Fruit fly (Drosophila melanogaster): ENCODE measurements around the gene Nnf1b.
A peak's percentile ranks its signal among the peaks of the same experiment; 100 is the strongest.

Gene Nnf1b

DNA sequence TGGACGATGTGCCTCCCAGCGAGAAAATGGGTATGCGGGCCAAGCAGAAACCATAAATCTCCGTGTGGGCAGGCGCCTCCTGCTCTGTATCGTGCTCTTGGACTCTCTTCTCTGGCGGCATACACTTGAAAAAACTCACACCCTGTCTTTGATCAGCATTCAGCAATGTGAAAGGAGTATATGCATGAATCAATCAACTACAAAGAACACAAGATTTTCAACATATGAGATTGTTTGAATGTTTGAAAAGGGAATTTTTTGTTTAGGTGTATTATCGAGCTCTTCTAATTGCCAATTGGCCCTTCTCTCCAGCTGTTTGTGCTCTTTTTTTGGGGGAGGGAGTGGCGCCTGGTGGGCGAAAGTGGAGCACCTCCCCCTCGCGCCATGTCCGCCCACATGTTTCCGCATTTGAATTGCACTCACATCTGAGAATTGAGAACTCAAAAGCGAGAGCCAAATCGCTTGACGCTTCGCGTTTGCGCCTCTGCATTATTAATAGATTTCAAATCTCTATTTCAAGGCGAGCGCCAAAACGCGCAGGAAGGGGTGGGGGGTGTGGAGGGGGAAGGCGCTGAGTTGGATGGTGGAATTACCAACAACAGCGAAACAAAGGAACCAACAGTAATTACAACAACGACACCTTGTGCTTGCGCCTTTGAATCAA, 35.1 kb downstream of the Nnf1b start (continued):
- no peak for TF ChIP-seq CG14860 (GFP tag; IDR thresholded peaks at IDR 0.05; ENCODE audit: partially characterized antibody)
- TF ChIP-seq zfh1 (GFP tag; IDR thresholded peaks at IDR 0.05) = peak; percentile 91
- peak; percentile 83 for TF ChIP-seq btn (GFP tag; optimal IDR thresholded peaks at IDR 0.05)
- no peak for TF ChIP-seq BEAF-32 (GFP tag; optimal IDR thresholded peaks at IDR 0.05)
- TF ChIP-seq sisA (GFP tag; IDR thresholded peaks at IDR 0.05) = peak; percentile 89
- no peak for TF ChIP-seq Stat92E (GFP tag; optimal IDR thresholded peaks at IDR 0.05)
- TF ChIP-seq Fer2 (tag; optimal IDR thresholded peaks at IDR 0.05) = peak; percentile 65
- TF ChIP-seq B-H1 (GFP tag; IDR thresholded peaks at IDR 0.05) = peak; percentile 85
- peak; percentile 82 for TF ChIP-seq CrebB (tag; optimal IDR thresholded peaks at IDR 0.05)
- peak; percentile 76 for TF ChIP-seq onecut (GFP tag; IDR thresholded peaks at IDR 0.05)
- TF ChIP-seq CG12391 (tag; optimal IDR thresholded peaks at IDR 0.05) = peak; percentile 84
- TF ChIP-seq esg (GFP tag; conservative IDR thresholded peaks at IDR 0.05) = peak; percentile 82
- peak; percentile 80 for TF ChIP-seq Atf-2 (GFP tag; optimal IDR thresholded peaks at IDR 0.05)
- TF ChIP-seq CoRest (tag; optimal IDR thresholded peaks at IDR 0.05) = peak; percentile 85
- no peak for TF ChIP-seq CG1832 (GFP tag; optimal IDR thresholded peaks at IDR 0.05)
- TF ChIP-seq lola (GFP tag; optimal IDR thresholded peaks at IDR 0.05) = peak in 1 of 3 experiments; percentile 32
- peak; percentile 80 for TF ChIP-seq Ssrp (tag; optimal IDR thresholded peaks at IDR 0.05)
- TF ChIP-seq CG10366 (GFP tag; IDR thresholded peaks at IDR 0.05) = peak; percentile 92
- peak; percentile 92 for TF ChIP-seq Antp (GFP tag; optimal IDR thresholded peaks at IDR 0.05)
- TF ChIP-seq CG11398 (GFP tag; optimal IDR thresholded peaks at IDR 0.05) = peak; percentile 71
- TF ChIP-seq amos (GFP tag; IDR thresholded peaks at IDR 0.05; ENCODE audit: partially characterized antibody) = no peak
- peak; percentile 37 for TF ChIP-seq CG8359 (GFP tag; optimal IDR thresholded peaks at IDR 0.05; ENCODE audit: borderline replicate concordance)
- peak; percentile 91 for TF ChIP-seq CG18599 (GFP tag; optimal IDR thresholded peaks at IDR 0.05)
- peak; percentile 7 for TF ChIP-seq Lhr (GFP tag; optimal IDR thresholded peaks at IDR 0.05)
- peak; percentile 78 for TF ChIP-seq CG12942 (GFP tag; optimal IDR thresholded peaks at IDR 0.05)
- TF ChIP-seq CG14050 (GFP tag; IDR thresholded peaks at IDR 0.05) = peak; percentile 88
- TF ChIP-seq CG4730 (GFP tag; IDR thresholded peaks at IDR 0.05) = peak; percentile 85
- peak; percentile 83 for TF ChIP-seq fd3F (GFP tag; optimal IDR thresholded peaks at IDR 0.05)
- TF ChIP-seq cad (GFP tag; optimal IDR thresholded peaks at IDR 0.05) = no peak
- peak; percentile 69 for TF ChIP-seq gro (GFP tag; optimal IDR thresholded peaks at IDR 0.05)
- TF ChIP-seq CG10462 (GFP tag; optimal IDR thresholded peaks at IDR 0.05) = peak; percentile 16
- TF ChIP-seq sd (tag; optimal IDR thresholded peaks at IDR 0.05) = peak; percentile 57
- TF ChIP-seq run (tag; optimal IDR thresholded peaks at IDR 0.05) = peak; percentile 54
- peak; percentile 83 for TF ChIP-seq pum (GFP tag; optimal IDR thresholded peaks at IDR 0.05)
- TF ChIP-seq Hr51 (GFP tag; optimal IDR thresholded peaks at IDR 0.05) = peak; percentile 79 to 90
- peak; percentile 82 for TF ChIP-seq HLH54F (GFP tag; optimal IDR thresholded peaks at IDR 0.05)

DNA sequence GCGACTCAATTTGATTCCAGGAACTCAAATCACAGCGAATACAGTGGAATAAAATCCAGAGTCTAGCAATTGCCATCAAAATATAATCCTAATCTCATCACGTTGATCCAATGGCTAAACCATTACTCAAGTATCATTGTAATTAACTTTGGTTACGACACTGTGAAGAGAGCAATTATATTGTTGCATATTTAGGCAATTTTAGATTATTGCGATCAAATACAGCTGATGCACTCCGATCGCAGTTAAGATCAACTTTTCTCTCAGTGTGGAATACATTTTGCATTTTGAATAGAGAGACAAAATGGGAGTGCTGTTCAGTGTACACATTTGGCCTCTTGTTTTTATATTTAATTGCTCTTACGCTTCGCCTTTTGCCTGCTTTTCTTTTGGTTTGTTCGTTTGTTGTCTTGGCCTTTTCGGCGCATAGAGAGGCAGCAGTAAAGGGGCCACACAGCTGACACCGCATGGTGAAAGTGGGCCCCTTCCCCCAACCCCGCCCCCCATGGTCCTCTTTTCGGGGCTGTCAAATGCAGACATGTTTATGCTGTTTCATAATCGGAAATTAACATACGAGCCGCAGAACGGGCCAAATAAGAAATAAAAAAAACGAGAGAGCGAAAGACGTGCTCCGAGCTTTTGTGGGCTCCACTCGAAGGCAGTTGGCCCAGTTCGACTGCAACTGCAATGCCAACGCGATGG, 35.9 kb downstream of the Nnf1b start:
- TF ChIP-seq Dip2 (GFP tag; IDR thresholded peaks at IDR 0.05) (no peak), fu2 (GFP tag; optimal IDR thresholded peaks at IDR 0.05) (peak; percentile 25), CG8388 (GFP tag; optimal IDR thresholded peaks at IDR 0.05) (peak; percentile 67), CG10147 (GFP tag; optimal IDR thresholded peaks at IDR 0.05) (peak; percentile 57), prd (optimal IDR thresholded peaks at IDR 0.05) (no peak), prd (GFP tag; IDR thresholded peaks at IDR 0.05) (peak; percentile 62; the same call in 2 of the 3 replicates), Xbp1 (GFP tag; optimal IDR thresholded peaks at IDR 0.05) (peak; percentile 48), dysf (GFP tag; IDR thresholded peaks at IDR 0.05) (peak; percentile 43; the same call in 1 of the 3 replicates), CG4328 (GFP tag; optimal IDR thresholded peaks at IDR 0.05) (no peak), CG6272 (GFP tag; IDR thresholded peaks at IDR 0.05) (peak; percentile 40; the same call in 1 of the 2 replicates), CG10543 (GFP tag; optimal IDR thresholded peaks at IDR 0.05) (no peak), unpg (GFP tag; optimal IDR thresholded peaks at IDR 0.05) (peak; percentile 71), chm (GFP tag; IDR thresholded peaks at IDR 0.05) (peak; percentile 34; the same call in 1 of the 2 replicates)

Measured in whole organism, embryonic.